Worm (Caenorhabditis elegans): ENCODE data around the gene str-20.

DNA sequence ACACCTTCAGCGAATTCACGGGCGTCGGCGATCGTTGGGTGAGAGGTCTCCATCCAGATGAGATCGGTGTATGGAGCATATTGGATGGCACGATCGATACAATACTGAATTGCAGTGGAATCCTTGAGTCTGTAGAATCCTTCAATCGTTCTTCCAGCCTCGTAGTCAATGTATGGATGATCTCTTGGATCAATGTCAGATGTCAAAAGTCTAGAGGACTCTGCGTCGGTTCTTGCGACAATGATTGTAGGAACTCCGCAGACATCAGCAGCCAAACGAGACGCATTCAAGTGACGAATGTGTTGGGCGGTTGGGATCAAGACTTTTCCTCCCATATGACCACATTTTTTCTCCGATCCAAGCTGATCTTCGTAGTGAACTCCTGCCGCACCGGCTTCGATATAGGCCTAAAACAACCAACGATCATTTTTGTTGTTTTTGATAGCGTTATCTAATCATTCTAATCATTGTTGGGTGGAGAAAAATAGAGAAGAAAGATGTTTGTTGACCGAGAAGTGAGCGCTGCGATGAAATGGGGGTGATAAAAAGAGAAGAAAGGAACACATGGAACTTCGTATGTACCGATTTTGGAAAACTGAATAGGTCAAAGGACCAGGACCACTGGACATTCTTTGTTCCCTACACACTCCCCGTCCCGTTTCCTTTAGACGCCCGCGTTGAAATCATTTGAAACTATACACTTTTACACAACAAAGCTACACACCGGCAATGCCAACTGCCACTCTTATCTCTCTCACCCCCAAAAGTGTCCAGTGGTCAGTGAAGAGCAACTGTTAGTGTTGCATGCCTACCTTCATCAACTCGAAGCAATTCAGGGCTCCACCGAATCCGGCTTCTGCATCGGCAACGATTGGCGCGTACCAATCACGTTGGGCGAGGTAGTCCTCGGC, 29.4 kb upstream of the str-20 start:
- TF ChIP-seq scrt-1 (GFP tag; IDR thresholded peaks at IDR 0.05) (no peak), B0310.2 (tag; optimal IDR thresholded peaks at IDR 0.05) (no peak), flt-1 (GFP tag; IDR thresholded peaks at IDR 0.05) (no peak), tra-4 (tag; optimal IDR thresholded peaks at IDR 0.05) (no peak)

Measured in whole organism, early embryonic.